Fruit fly (Drosophila melanogaster) whole organism, larva: ENCODE measurements around the gene CG12784.

Source experiments
- noc ChIP-seq: fragments of 200-800 bp; sonication (Bioruptor generic); optimal IDR thresholded peaks from 3 replicates; lab custom pipeline; 2019; ENCODE audit warnings: missing biosample characterization, mild to moderate bottlenecking, missing genetic modification characterization, moderate library complexity

The CG12784 gene

dm6 chr3R:15803502-15804461 is 40.9 kb downstream of the CG12784 start, which contains the start of gene alpha-Man-IIb:
TSS of gene alpha-Man-IIb (plus strand) at chr3R:15804248.
- no peak for TF ChIP-seq noc

- TF ChIP-seq noc = no peak
Observed at dm6 chr3R:15804678-15805077, 41.8 kb downstream of the CG12784 start.

dm6 chr3R:15806341-15806740 is 43.4 kb downstream of the CG12784 start:
- no peak for TF ChIP-seq noc

dm6 chr3R:15807306-15807705 is 44.4 kb downstream of the CG12784 start:
- no peak for TF ChIP-seq noc

- TF ChIP-seq noc = no peak
Observed at dm6 chr3R:15807877-15808381, 45.0 kb downstream of the CG12784 start.

dm6 chr3R:15810369-15810768 is 47.5 kb downstream of the CG12784 start:
- no peak for TF ChIP-seq noc
